Worm (Caenorhabditis elegans) whole organism, L1 larva: ENCODE results near the gene tbx-8.

Source experiments
- C04F5.9 ChIP-seq: sonication (generic microtip); optimal IDR thresholded peaks from 2 replicates; lab custom pipeline; 2016; ENCODE audit warnings: missing genetic modification characterization, missing compliant biosample characterization
- C16A3.4 ChIP-seq: fragments of 150-350 bp; optimal IDR thresholded peaks from 2 replicates; lab custom pipeline; 2014; ENCODE audit warnings: missing biosample characterization, missing genetic modification characterization
- C34B4.2 ChIP-seq: sonication (generic microtip); optimal IDR thresholded peaks from 2 replicates; lab custom pipeline; 2017; ENCODE audit warnings: mild to moderate bottlenecking, missing genetic modification characterization, missing compliant biosample characterization
- F16B12.6 ChIP-seq: fragments of 150-350 bp; optimal IDR thresholded peaks from 2 replicates; lab custom pipeline; 2014; ENCODE audit warnings: missing biosample characterization, missing genetic modification characterization
- Y116A8C.19 ChIP-seq: sonication (generic microtip); optimal IDR thresholded peaks from 2 replicates; lab custom pipeline; 2016; ENCODE audit warnings: missing compliant biosample characterization, missing genetic modification characterization, borderline replicate concordance
- aha-1 ChIP-seq: fragments of 150-350 bp; optimal IDR thresholded peaks from 2 replicates; lab custom pipeline; 2014; ENCODE audit warnings: missing biosample characterization, missing genetic modification characterization
- aly-2 ChIP-seq: fragments of 150-350 bp; optimal IDR thresholded peaks from 2 replicates; lab custom pipeline; 2014; ENCODE audit warnings: missing biosample characterization, missing genetic modification characterization
- blmp-1 ChIP-seq: fragments of 150-350 bp; optimal IDR thresholded peaks from 2 replicates; lab custom pipeline; 2014; ENCODE audit warnings: missing biosample characterization, missing genetic modification characterization
- ceh-63 ChIP-seq: fragments of 200-800 bp; sonication (Bioruptor generic); optimal IDR thresholded peaks from 2 replicates; lab custom pipeline; 2018; ENCODE audit warnings: mild to moderate bottlenecking, missing genetic modification characterization, missing compliant biosample characterization
- ceh-8 ChIP-seq: fragments of 200-800 bp; sonication (Bioruptor generic); optimal IDR thresholded peaks from 2 replicates; lab custom pipeline; 2018; ENCODE audit warnings: mild to moderate bottlenecking, missing genetic modification characterization, moderate library complexity, missing compliant biosample characterization
- ceh-88 ChIP-seq: fragments of 200-800 bp; sonication (Bioruptor generic); IDR thresholded peaks from 2 replicates; pipeline ENCODE4 v1.3.6; 2022; ENCODE audit warnings: missing genetic modification characterization, missing compliant biosample characterization
- ces-1 ChIP-seq: fragments of 150-350 bp; optimal IDR thresholded peaks from 2 replicates; lab custom pipeline; 2014; ENCODE audit warnings: missing biosample characterization, missing genetic modification reagents, missing genetic modification characterization
- dpl-1 ChIP-seq, 3 experiments: fragments of 150-350 bp in 2 of 3; sonication (generic microtip) in 1 of 3; optimal IDR thresholded peaks; 2 replicates each; lab custom pipeline; 2014 to 2017; ENCODE audit warnings: missing biosample characterization in 3 of 3, missing genetic modification characterization in 3 of 3, missing genetic modification reagents in 3 of 3
- dsc-1 ChIP-seq: sonication (generic microtip); optimal IDR thresholded peaks from 2 replicates; lab custom pipeline; 2016; ENCODE audit warnings: mild to moderate bottlenecking, missing genetic modification characterization, missing compliant biosample characterization
- efl-1 ChIP-seq, 4 experiments: fragments of 150-350 bp; optimal IDR thresholded peaks in 3 of 4; peaks in 1 of 4; 1 replicate in 1 of 4; 2 replicates in 3 of 4; lab custom pipeline; 2014; ENCODE audit warnings: missing biosample characterization in 2 of 4, missing genetic modification characterization in 2 of 4, missing genetic modification reagents in 2 of 4
- efl-3 ChIP-seq: fragments of 200-800 bp; sonication (Bioruptor generic); optimal IDR thresholded peaks from 2 replicates; lab custom pipeline; 2018; ENCODE audit warnings: mild to moderate bottlenecking, missing genetic modification characterization, missing compliant biosample characterization
- egl-13 ChIP-seq: sonication (generic microtip); optimal IDR thresholded peaks from 2 replicates; lab custom pipeline; 2016; ENCODE audit warnings: missing genotype, missing genetic modification reagents, missing genetic modification characterization, missing compliant biosample characterization
- elt-3 ChIP-seq, 6 experiments: fragments of 150-350 bp in 1 of 6; sonication (generic microtip); optimal IDR thresholded peaks; 2 replicates each; lab custom pipeline; 2017 to 2018; ENCODE audit warnings: missing biosample characterization in 6 of 6, missing genetic modification characterization in 6 of 6, inconsistent platforms in 1 of 6
- fkh-4 ChIP-seq: sonication (generic microtip); optimal IDR thresholded peaks from 2 replicates; lab custom pipeline; 2016; ENCODE audit warnings: missing compliant biosample characterization, missing genetic modification characterization, borderline replicate concordance
- fkh-8 ChIP-seq: sonication (generic microtip); optimal IDR thresholded peaks from 2 replicates; lab custom pipeline; 2016; ENCODE audit warnings: mild to moderate bottlenecking, missing genetic modification characterization, missing compliant biosample characterization
- hlh-17 ChIP-seq: fragments of 200-800 bp; sonication (Bioruptor generic); optimal IDR thresholded peaks from 2 replicates; lab custom pipeline; 2018; ENCODE audit warnings: missing genetic modification characterization, mild to moderate bottlenecking, missing compliant biosample characterization, moderate library complexity, borderline replicate concordance
- hlh-4 ChIP-seq: sonication (generic microtip); optimal IDR thresholded peaks from 2 replicates; lab custom pipeline; 2016; ENCODE audit warnings: mild to moderate bottlenecking, missing genetic modification characterization, missing compliant biosample characterization
- hpl-2 ChIP-seq: fragments of 150-350 bp; optimal IDR thresholded peaks from 2 replicates; lab custom pipeline; 2014; ENCODE audit warnings: missing biosample characterization, missing genetic modification reagents, missing genetic modification characterization
- irx-1 ChIP-seq: sonication (generic microtip); optimal IDR thresholded peaks from 2 replicates; lab custom pipeline; 2016; ENCODE audit warnings: missing genetic modification characterization, missing compliant biosample characterization
- isw-1 ChIP-seq: fragments of 200-800 bp; sonication (Bioruptor generic); IDR thresholded peaks from 2 replicates; pipeline ENCODE4 v1.3.6; 2022; ENCODE audit warnings: missing genetic modification characterization, missing compliant biosample characterization
- jun-1 ChIP-seq: fragments of 150-350 bp; optimal IDR thresholded peaks from 2 replicates; lab custom pipeline; 2014; ENCODE audit warnings: missing biosample characterization, missing genetic modification reagents, missing genetic modification characterization
- lin-13 ChIP-seq: fragments of 150-350 bp; optimal IDR thresholded peaks from 2 replicates; lab custom pipeline; 2014; ENCODE audit warnings: missing biosample characterization, missing genetic modification reagents, missing genetic modification characterization
- lin-14 ChIP-seq: fragments of 200-800 bp; sonication (Bioruptor generic); optimal IDR thresholded peaks from 2 replicates; lab custom pipeline; 2018; ENCODE audit warnings: mild to moderate bottlenecking, missing genetic modification characterization, moderate library complexity, missing compliant biosample characterization
- lin-39 ChIP-seq: fragments of 150-350 bp; optimal IDR thresholded peaks from 2 replicates; lab custom pipeline; 2014; ENCODE audit warnings: missing biosample characterization, missing genetic modification reagents, missing genetic modification characterization
- lir-3 ChIP-seq: sonication (generic microtip); optimal IDR thresholded peaks from 2 replicates; lab custom pipeline; 2016; ENCODE audit warnings: mild to moderate bottlenecking, missing genetic modification characterization, moderate library complexity, missing compliant biosample characterization; ENCODE audit not compliant: poor library complexity
- mab-9 ChIP-seq: fragments of 200-800 bp; sonication (Bioruptor generic); IDR thresholded peaks from 2 replicates; pipeline ENCODE4 v1.3.6; 2022; ENCODE audit warnings: missing genetic modification reagents, missing genetic modification characterization, missing compliant biosample characterization
- mef-2 ChIP-seq: fragments of 150-350 bp; optimal IDR thresholded peaks from 2 replicates; lab custom pipeline; 2014; ENCODE audit warnings: missing biosample characterization, missing genetic modification characterization
- nhr-20 ChIP-seq: sonication (generic microtip); optimal IDR thresholded peaks from 2 replicates; lab custom pipeline; 2016; ENCODE audit warnings: mild to moderate bottlenecking, missing genetic modification characterization, missing compliant biosample characterization
- nhr-28 ChIP-seq: fragments of 150-350 bp; optimal IDR thresholded peaks from 2 replicates; lab custom pipeline; 2014; ENCODE audit warnings: missing biosample characterization, missing genetic modification characterization
- nhr-47 ChIP-seq: sonication (generic microtip); optimal IDR thresholded peaks from 2 replicates; lab custom pipeline; 2016; ENCODE audit warnings: mild to moderate bottlenecking, missing genetic modification characterization, moderate library complexity, missing compliant biosample characterization
- nhr-71 ChIP-seq: sonication (generic microtip); optimal IDR thresholded peaks from 2 replicates; lab custom pipeline; 2016; ENCODE audit warnings: mild to moderate bottlenecking, missing genetic modification characterization, moderate library complexity, missing compliant biosample characterization
- nhr-76 ChIP-seq: sonication (generic microtip); optimal IDR thresholded peaks from 2 replicates; lab custom pipeline; 2017; ENCODE audit warnings: missing biosample characterization, missing genetic modification characterization
- nhr-85 ChIP-seq: sonication (generic microtip); peaks from one replicate; lab custom pipeline; 2016; ENCODE audit warnings: missing genetic modification characterization, inconsistent platforms, missing compliant biosample characterization
- pag-3 ChIP-seq: sonication (generic microtip); optimal IDR thresholded peaks from 2 replicates; lab custom pipeline; 2017; ENCODE audit warnings: missing genetic modification characterization, mild to moderate bottlenecking, missing compliant biosample characterization, antibody characterized with exemption, borderline replicate concordance; ENCODE audit not compliant: insufficient read depth
- pax-3 ChIP-seq: fragments of 200-800 bp; sonication (Bioruptor generic); optimal IDR thresholded peaks from 2 replicates; lab custom pipeline; 2018; ENCODE audit warnings: mild to moderate bottlenecking, missing genetic modification characterization, moderate library complexity, missing compliant biosample characterization
- rnt-1 ChIP-seq: sonication (generic microtip); optimal IDR thresholded peaks from 2 replicates; lab custom pipeline; 2016; ENCODE audit warnings: mild to moderate bottlenecking, missing genetic modification characterization, moderate library complexity, missing compliant biosample characterization
- snpc-4 ChIP-seq: fragments of 150-350 bp; optimal IDR thresholded peaks from 2 replicates; lab custom pipeline; 2014; ENCODE audit warnings: missing biosample characterization, missing genetic modification characterization
- snu-23 ChIP-seq: sonication (generic microtip); optimal IDR thresholded peaks from 2 replicates; lab custom pipeline; 2016; ENCODE audit warnings: missing genetic modification characterization, missing compliant biosample characterization
- sox-4 ChIP-seq: sonication (generic microtip); optimal IDR thresholded peaks from 2 replicates; lab custom pipeline; 2016; ENCODE audit warnings: missing genetic modification characterization, missing compliant biosample characterization
- tbx-2 ChIP-seq: sonication (generic microtip); optimal IDR thresholded peaks from 2 replicates; lab custom pipeline; 2016; ENCODE audit warnings: missing genetic modification characterization, missing compliant biosample characterization
- tlp-1 ChIP-seq: fragments of 150-350 bp; optimal IDR thresholded peaks from 2 replicates; lab custom pipeline; 2014; ENCODE audit warnings: missing biosample characterization, missing genetic modification characterization
- unc-130 ChIP-seq: fragments of 150-350 bp; optimal IDR thresholded peaks from 2 replicates; lab custom pipeline; 2017; ENCODE audit warnings: missing biosample characterization, missing genetic modification characterization, inconsistent platforms
- unc-30 ChIP-seq: sonication (generic microtip); optimal IDR thresholded peaks from 2 replicates; lab custom pipeline; 2017; ENCODE audit warnings: missing biosample characterization, missing genetic modification characterization
- vab-15 ChIP-seq: sonication (generic microtip); optimal IDR thresholded peaks from 2 replicates; lab custom pipeline; 2017; ENCODE audit warnings: missing genotype, mild to moderate bottlenecking, missing genetic modification characterization, missing compliant biosample characterization
- xbp-1 ChIP-seq: sonication (generic microtip); optimal IDR thresholded peaks from 2 replicates; lab custom pipeline; 2016; ENCODE audit warnings: missing genetic modification characterization, missing compliant biosample characterization
- zip-4 ChIP-seq: fragments of 200-800 bp; sonication (Bioruptor generic); optimal IDR thresholded peaks from 2 replicates; lab custom pipeline; 2018; ENCODE audit warnings: mild to moderate bottlenecking, missing genetic modification characterization, moderate library complexity, missing compliant biosample characterization
- ztf-11 ChIP-seq, 2 experiments: sonication (generic microtip); optimal IDR thresholded peaks; 2 replicates each; lab custom pipeline; 2016 to 2017; ENCODE audit warnings: missing genetic modification characterization in 2 of 2, missing biosample characterization in 1 of 2, missing compliant biosample characterization in 1 of 2

tbx-8 gene

ce11 chrIII:10318755-10319154 is 28.4 kb upstream of the tbx-8 start, which contains the start of gene unc-69 (continued):
- peak; percentile 52 for TF ChIP-seq F16B12.6
- peak; percentile 44 for TF ChIP-seq nhr-20 (tag; lab: Kevin White, UChicago)
- TF ChIP-seq nhr-71 (tag; lab: Kevin White, UChicago), result peak; percentile 70
- TF ChIP-seq xbp-1, result peak; percentile 85
- peak; percentile 31 for TF ChIP-seq snpc-4 (tag; lab: Kevin White, UChicago)
- TF ChIP-seq C16A3.4 (tag; lab: Kevin White, UChicago), result peak; percentile 0
- peak in 1 of 6 experiments; percentile 11 for TF ChIP-seq elt-3 (tag; optimal IDR thresholded peaks at IDR 0.05; lab: Kevin White, UChicago)
- TF ChIP-seq aha-1 (tag; lab: Kevin White, UChicago), result no peak
- no peak for TF ChIP-seq vab-15 (tag; lab: Kevin White, UChicago)
- no peak for TF ChIP-seq Y116A8C.19 (tag; lab: Kevin White, UChicago)
- TF ChIP-seq ces-1 (GFP tag; lab: Kevin White, UChicago), result no peak
- no peak for TF ChIP-seq nhr-76
- peak; percentile 33 for TF ChIP-seq egl-13 (tag; lab: Kevin White, UChicago)
- no peak for TF ChIP-seq C34B4.2 (tag; lab: Kevin White, UChicago)
- TF ChIP-seq rnt-1 (tag; lab: Kevin White, UChicago), result peak; percentile 59
- peak in 1 of 2 experiments; percentile 3 for TF ChIP-seq ztf-11 (tag; optimal IDR thresholded peaks at IDR 0.05; lab: Kevin White, UChicago)
- no peak for TF ChIP-seq tlp-1 (tag; lab: Kevin White, UChicago)
- no peak for TF ChIP-seq unc-30
- TF ChIP-seq lin-14, result peak; percentile 72
- TF ChIP-seq ceh-63 (GFP tag; lab: Kevin White, UChicago), result no peak
- no peak for TF ChIP-seq hpl-2
- peak; percentile 78 for TF ChIP-seq nhr-85 (tag; lab: Kevin White, UChicago)
- TF ChIP-seq lir-3 (tag; lab: Kevin White, UChicago), result no peak
- TF ChIP-seq dsc-1 (tag; lab: Kevin White, UChicago), result peak; percentile 48
- no peak for TF ChIP-seq mef-2 (tag; lab: Kevin White, UChicago)
- TF ChIP-seq mab-9 (GFP tag; lab: Robert Waterston, UW), result no peak
- peak; percentile 12 for TF ChIP-seq fkh-8 (tag; lab: Kevin White, UChicago)
- peak; percentile 73 for TF ChIP-seq snu-23 (GFP tag; lab: Kevin White, UChicago)
- TF ChIP-seq irx-1, result peak; percentile 6
- no peak for TF ChIP-seq lin-13 (GFP tag; lab: Kevin White, UChicago)
- peak; percentile 69 for TF ChIP-seq nhr-47
- TF ChIP-seq fkh-4 (tag; lab: Kevin White, UChicago), result no peak
- no peak for TF ChIP-seq pag-3 (tag; lab: Kevin White, UChicago)
- TF ChIP-seq aly-2 (tag; lab: Kevin White, UChicago), result no peak
- TF ChIP-seq hlh-17 (GFP tag; lab: Kevin White, UChicago), result no peak
- TF ChIP-seq C04F5.9, result no peak
- peak; percentile 0 for TF ChIP-seq lin-39 (tag; lab: Kevin White, UChicago)
- TF ChIP-seq dpl-1 (GFP tag; optimal IDR thresholded peaks at IDR 0.05; lab: Kevin White, UChicago), result peak; percentile 47 to 68 (median 64)
- TF ChIP-seq ceh-88 (GFP tag; lab: Robert Waterston, UW), result no peak
- TF ChIP-seq blmp-1 (tag; lab: Kevin White, UChicago), result no peak
- TF ChIP-seq ceh-8 (GFP tag; lab: Kevin White, UChicago), result no peak
- no peak for TF ChIP-seq zip-4 (GFP tag; lab: Kevin White, UChicago)
- no peak for TF ChIP-seq hlh-4 (tag; lab: Kevin White, UChicago)
- TF ChIP-seq sox-4 (tag; lab: Kevin White, UChicago), result no peak
- TF ChIP-seq isw-1, result peak; percentile 43
- TF ChIP-seq efl-1 (optimal IDR thresholded peaks at IDR 0.05; lab: Kevin White, UChicago), result peak; percentile 77 to 78
- TF ChIP-seq efl-1 (GFP tag; optimal IDR thresholded peaks at IDR 0.05 in 1 of 2; lab: Kevin White, UChicago), result peak; percentile 67 to 96
- TF ChIP-seq jun-1 (tag; lab: Kevin White, UChicago), result peak; percentile 39
- peak; percentile 65 for TF ChIP-seq tbx-2 (tag; lab: Kevin White, UChicago)
- TF ChIP-seq efl-3 (GFP tag; lab: Kevin White, UChicago), result no peak
- TF ChIP-seq nhr-28 (tag; lab: Kevin White, UChicago), result no peak
- no peak for TF ChIP-seq pax-3
- no peak for TF ChIP-seq unc-130
